Worm (Caenorhabditis elegans): ENCODE data around the gene pro-1.

The pro-1 gene

DNA sequence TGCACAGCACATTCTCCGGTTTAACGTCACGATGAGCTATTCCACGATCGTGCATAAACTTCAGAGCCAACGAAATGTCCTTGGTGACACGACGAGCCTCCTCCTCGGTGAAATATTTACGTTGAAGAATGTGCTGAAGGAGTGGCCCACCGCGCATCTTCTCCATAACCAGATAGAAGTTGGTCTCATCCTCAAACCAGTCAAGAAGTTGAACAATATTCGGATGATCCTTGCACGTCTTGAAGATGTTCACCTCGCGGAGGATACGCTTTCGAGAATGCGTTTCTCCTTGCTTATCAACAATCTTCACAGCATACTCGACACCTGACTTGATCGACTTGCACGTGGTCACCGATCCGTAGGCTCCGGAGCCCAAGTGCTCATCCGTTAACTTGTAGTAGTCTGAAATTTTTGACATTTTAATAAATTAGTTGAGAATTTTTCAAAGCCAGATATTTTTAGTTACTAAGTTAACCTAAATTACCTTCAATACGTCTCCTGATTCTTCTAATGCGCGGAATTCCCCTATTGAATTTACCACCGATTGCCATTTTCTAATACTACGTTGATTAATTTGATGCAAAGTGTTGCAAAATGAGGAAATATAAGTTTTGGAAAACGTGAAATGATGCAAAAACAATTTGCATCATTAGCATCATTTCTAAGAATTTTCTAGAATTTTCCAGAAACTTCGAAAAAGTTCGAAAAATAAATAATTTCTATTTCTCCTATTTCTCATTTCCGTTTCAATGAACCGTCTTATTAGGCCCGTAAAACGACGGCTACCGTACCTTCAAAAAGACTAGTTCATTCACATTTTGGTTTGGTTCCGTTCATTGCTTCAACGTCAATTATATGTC, 4.4 kb upstream of the pro-1 start:
- TF ChIP-seq unc-62 (GFP tag; optimal IDR thresholded peaks at IDR 0.05) = no peak

DNA sequence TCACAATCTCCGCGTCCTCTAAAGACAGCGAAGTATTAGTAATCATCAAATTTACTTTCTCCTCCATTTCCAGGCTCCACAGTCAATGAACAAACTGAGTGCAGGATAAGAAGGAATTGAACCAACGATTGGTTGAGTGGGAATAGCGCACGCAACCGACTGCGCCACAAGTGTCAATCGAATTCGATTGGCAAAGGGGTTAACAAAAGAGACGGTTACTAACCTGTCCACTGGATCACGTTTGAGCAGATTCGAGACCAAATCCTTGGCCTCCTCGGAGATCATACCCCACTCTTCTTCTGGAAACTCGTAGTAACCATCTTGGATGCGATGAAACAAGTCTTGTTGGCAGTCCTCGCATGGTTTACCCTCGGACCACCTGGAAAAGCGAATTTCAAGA, 3.4 kb upstream of the pro-1 start:
- TF ChIP-seq unc-62 (GFP tag; optimal IDR thresholded peaks at IDR 0.05) = no peak

ce11 chrII:10544374-10544908, 2.6 kb upstream of the pro-1 start:
- TF ChIP-seq unc-62 (GFP tag; optimal IDR thresholded peaks at IDR 0.05) = no peak

DNA sequence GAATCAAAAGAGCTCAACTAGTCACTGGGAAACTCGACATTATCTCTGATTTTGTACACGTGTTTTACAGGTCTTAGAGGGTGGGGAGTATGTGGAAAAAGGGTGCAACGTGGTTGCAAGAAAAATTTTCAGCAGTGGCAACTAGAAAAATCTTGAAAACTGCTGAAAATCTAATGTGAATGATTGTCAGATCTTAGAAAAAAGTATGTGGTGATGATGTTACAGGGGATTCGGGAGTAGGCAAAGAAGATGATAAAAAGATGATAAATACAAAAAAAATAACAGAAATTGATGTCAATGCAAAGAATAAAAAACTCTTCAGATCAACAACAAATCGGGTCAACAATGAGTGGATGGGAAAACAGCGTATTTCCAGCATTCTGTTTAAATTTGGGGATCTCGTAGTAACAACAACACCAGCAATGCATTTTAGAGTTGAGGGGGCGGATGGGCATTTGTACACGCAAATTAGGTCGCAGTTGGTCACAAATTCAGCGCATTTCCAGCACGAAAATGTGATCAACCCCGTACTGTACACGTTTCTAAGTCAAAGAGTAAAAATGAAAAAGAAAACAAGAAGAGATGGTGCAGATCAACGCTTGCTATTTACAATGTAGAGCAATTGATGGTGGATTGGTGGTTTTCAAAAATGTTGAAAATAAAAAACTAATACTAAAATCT, 1.8 kb upstream of the pro-1 start:
- TF ChIP-seq unc-62 (GFP tag; optimal IDR thresholded peaks at IDR 0.05) = no peak

- TF ChIP-seq unc-62 (GFP tag; optimal IDR thresholded peaks at IDR 0.05) = no peak
Observed at ce11 chrII:10542654-10543456, 1.1 kb upstream of the pro-1 start.

DNA sequence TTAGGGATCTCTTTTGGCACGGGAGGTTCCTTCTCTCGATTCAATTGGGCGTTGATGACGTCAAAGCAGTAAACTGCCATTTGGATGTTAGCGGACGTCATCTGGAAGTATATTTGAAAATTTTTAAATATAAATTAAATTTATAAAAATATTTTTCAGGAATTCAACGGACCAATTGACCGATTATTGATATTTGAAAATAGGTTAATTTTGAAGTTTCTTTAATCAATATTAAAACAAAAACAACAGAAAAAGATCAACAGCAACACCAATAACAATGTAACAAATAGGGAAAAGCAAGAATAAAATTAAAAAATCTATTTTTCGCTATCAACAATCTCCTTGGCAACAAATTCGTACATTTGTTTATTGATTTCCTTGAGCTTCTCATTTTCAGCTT, 2.6 kb downstream of the pro-1 start, which contains the start of gene R166.3:
TSS of gene R166.3 (minus strand) at position 101 of the 400 bp plus-strand sequence.
- no peak for TF ChIP-seq unc-62 (GFP tag; optimal IDR thresholded peaks at IDR 0.05)

DNA sequence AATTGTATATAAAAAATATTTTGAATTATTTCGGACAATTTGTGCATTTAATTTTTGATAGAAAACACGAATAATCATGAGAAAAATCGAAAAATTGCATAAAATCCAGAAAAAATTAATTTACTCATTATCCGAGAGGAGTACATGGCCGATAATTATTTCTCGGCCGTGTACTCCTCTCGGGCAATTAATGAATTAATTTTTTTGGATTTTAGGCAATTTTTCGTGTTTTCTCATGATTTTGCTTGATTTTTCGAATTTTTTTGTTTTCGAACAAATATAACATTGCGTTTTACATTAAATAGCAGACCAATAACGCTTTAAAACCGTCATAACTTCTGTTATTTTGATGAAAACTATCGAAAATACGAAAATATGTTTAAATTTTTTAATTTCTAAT, 3.8 kb downstream of the pro-1 start:
- no peak for TF ChIP-seq unc-62 (GFP tag; optimal IDR thresholded peaks at IDR 0.05)

- no peak for TF ChIP-seq unc-62 (GFP tag; optimal IDR thresholded peaks at IDR 0.05)
Observed at ce11 chrII:10537571-10537970, 4.2 kb downstream of the pro-1 start, which contains the start of gene R166.2. R166.2 (minus strand) TSS chrII:10537671.

DNA sequence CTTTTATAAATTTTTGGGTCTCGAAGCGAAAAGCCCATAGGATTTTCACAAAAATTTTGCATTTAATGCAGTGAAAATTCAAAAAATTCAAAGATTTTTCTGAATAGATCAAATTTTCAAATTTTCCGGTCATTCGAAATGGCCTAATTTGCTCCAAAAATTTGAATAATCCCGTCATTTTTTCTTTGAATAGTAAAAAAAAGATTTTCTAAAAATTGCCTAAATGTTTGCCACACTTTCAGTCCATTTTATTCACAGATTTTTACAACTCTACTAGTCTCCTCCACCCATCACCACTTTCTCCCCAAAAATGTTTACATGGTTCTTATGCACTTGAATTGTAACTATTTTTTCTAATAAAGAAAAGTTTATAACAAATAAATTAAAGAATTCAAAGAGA, 7.8 kb downstream of the pro-1 start:
- no peak for TF ChIP-seq unc-62 (GFP tag; optimal IDR thresholded peaks at IDR 0.05)

- no peak for TF ChIP-seq unc-62 (GFP tag; optimal IDR thresholded peaks at IDR 0.05)
Observed at ce11 chrII:10531604-10532003, 10.2 kb downstream of the pro-1 start.

DNA sequence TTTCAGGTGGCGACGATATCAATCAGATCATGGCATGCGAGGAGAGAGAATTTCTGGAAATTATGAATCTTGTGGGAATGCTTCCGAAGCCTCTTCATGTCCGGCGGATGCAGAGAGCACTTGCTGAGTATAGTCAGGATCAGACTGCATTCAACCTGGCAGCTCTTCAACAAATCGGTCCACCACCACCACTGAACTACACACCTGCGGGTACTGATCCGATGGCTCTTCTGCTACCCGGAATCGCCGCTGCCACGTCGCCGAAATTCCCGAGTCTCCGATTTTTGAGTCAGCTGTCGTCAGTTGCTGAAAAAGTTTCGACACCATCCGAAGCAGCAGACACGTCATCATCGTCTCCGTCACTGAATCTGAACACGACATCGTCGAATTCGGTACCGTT, 10.9 kb downstream of the pro-1 start:
- TF ChIP-seq unc-62 (GFP tag; optimal IDR thresholded peaks at IDR 0.05) = no peak

- no peak for TF ChIP-seq unc-62 (GFP tag; optimal IDR thresholded peaks at IDR 0.05)
Observed at ce11 chrII:10529218-10529751, 12.5 kb downstream of the pro-1 start.

- TF ChIP-seq unc-62 (GFP tag; optimal IDR thresholded peaks at IDR 0.05) = no peak
Observed at ce11 chrII:10527649-10528134, 14.1 kb downstream of the pro-1 start, which contains the start of gene mab-10. mab-10 (plus strand) TSS chrII:10528084.

- TF ChIP-seq unc-62 (GFP tag; optimal IDR thresholded peaks at IDR 0.05) = no peak
Observed at ce11 chrII:10525134-10525533, 16.7 kb downstream of the pro-1 start.

ce11 chrII:10524374-10524773, 17.4 kb downstream of the pro-1 start, which contains the start of gene F59B10.6:
F59B10.6 (minus strand) TSS chrII:10524474.
- no peak for TF ChIP-seq unc-62 (GFP tag; optimal IDR thresholded peaks at IDR 0.05)

All from whole organism, dauer.